5 fruit fly cellular contexts compared by ENCODE assay signal in genomic region chr3R:29062717-29063206, dm6.
TF ChIP-seq lines count a peak whose summit lies in the region.

Gene Cul5 (minus strand): TSS chr3R:29062975.
Gene Bicra (plus strand): TSS chr3R:29063040.

- TF ChIP-seq CTCF in whole organism, embryonic (GFP tag; optimal IDR thresholded peaks at IDR 0.05; lab: Kevin White, UChicago), result no peak

TF ChIP-seq in whole organism, adult, 20 proteins besides CTCF, POLR2A, EP300 and RAD21:
- TF ChIP-seq Mnt (GFP tag; optimal IDR thresholded peaks at IDR 0.05; lab: Kevin White, UChicago), result peak; percentile 57
- TF ChIP-seq Crg-1 (GFP tag; optimal IDR thresholded peaks at IDR 0.05; lab: Kevin White, UChicago), result peak; percentile 65
- peak; percentile 60 for TF ChIP-seq CG1620 (GFP tag; optimal IDR thresholded peaks at IDR 0.05; lab: Kevin White, UChicago)
- peak; percentile 37 for TF ChIP-seq cic (GFP tag; optimal IDR thresholded peaks at IDR 0.05; lab: Kevin White, UChicago)
- TF ChIP-seq pad (GFP tag; optimal IDR thresholded peaks at IDR 0.05; lab: Kevin White, UChicago), result no peak
- TF ChIP-seq tj (GFP tag; optimal IDR thresholded peaks at IDR 0.05; lab: Kevin White, UChicago), result no peak
- no peak for TF ChIP-seq Hr96 (GFP tag; optimal IDR thresholded peaks at IDR 0.05; lab: Kevin White, UChicago)

TF ChIP-seq in whole organism, embryonic, 481 proteins besides CTCF, POLR2A, EP300 and RAD21 (continues in another document):
- TF ChIP-seq YL-1 (GFP tag; optimal IDR thresholded peaks at IDR 0.05; lab: Kevin White, UChicago) (peak; percentile 91), CG12659 (GFP tag; optimal IDR thresholded peaks at IDR 0.05; lab: Kevin White, UChicago) (peak; percentile 48), ewg (GFP tag; optimal IDR thresholded peaks at IDR 0.05; lab: Kevin White, UChicago) (no peak), luna (GFP tag; optimal IDR thresholded peaks at IDR 0.05; lab: Kevin White, UChicago) (no peak), CG9797 (GFP tag; optimal IDR thresholded peaks at IDR 0.05; lab: Kevin White, UChicago) (peak; percentile 21), unpg (GFP tag; optimal IDR thresholded peaks at IDR 0.05; lab: Kevin White, UChicago) (no peak), CG5245 (GFP tag; optimal IDR thresholded peaks at IDR 0.05; lab: Kevin White, UChicago) (no peak), CG6791 (GFP tag; IDR thresholded peaks at IDR 0.05; lab: Robert Waterston, UW; ENCODE audit: partially characterized antibody) (peak; percentile 92), CG6272 (GFP tag; IDR thresholded peaks at IDR 0.05; lab: Robert Waterston, UW) (peak; percentile 11; the same call in 1 of the 2 replicates), CG2875 (GFP tag; optimal IDR thresholded peaks at IDR 0.05; lab: Kevin White, UChicago) (no peak), ap (GFP tag; IDR thresholded peaks at IDR 0.05; lab: Robert Waterston, UW) (no peak), bsh (GFP tag; optimal IDR thresholded peaks at IDR 0.05; lab: Kevin White, UChicago) (no peak), maf-S (GFP tag; optimal IDR thresholded peaks at IDR 0.05; lab: Kevin White, UChicago) (no peak), ftz-f1 (GFP tag; optimal IDR thresholded peaks at IDR 0.05; lab: Kevin White, UChicago) (peak; percentile 1), zen2 (GFP tag; IDR thresholded peaks at IDR 0.05; lab: Robert Waterston, UW; ENCODE audit: partially characterized antibody) (peak; percentile 84; the same call in 2 of the 3 replicates), kay (GFP tag; optimal IDR thresholded peaks at IDR 0.05; lab: Kevin White, UChicago) (no peak), dmrt99B (tag; optimal IDR thresholded peaks at IDR 0.05; lab: Kevin White, UChicago) (no peak), BtbVII (GFP tag; optimal IDR thresholded peaks at IDR 0.05; lab: Kevin White, UChicago) (no peak), Myb (GFP tag; optimal IDR thresholded peaks at IDR 0.05; lab: Kevin White, UChicago) (peak; percentile 26), CG17361 (GFP tag; IDR thresholded peaks at IDR 0.05; lab: Robert Waterston, UW) (no peak), CG13775 (GFP tag; optimal IDR thresholded peaks at IDR 0.05; lab: Kevin White, UChicago) (no peak)

TF ChIP-seq in whole organism, prepupa, 60 proteins besides CTCF, POLR2A, EP300 and RAD21 (continues in another document):
- TF ChIP-seq Hr39 (GFP tag; optimal IDR thresholded peaks at IDR 0.05; lab: Kevin White, UChicago), result no peak
- TF ChIP-seq Eip93F (GFP tag; optimal IDR thresholded peaks at IDR 0.05; lab: Kevin White, UChicago), result no peak
- no peak for TF ChIP-seq CG15336 (GFP tag; IDR thresholded peaks at IDR 0.05; lab: Robert Waterston, UW)
- TF ChIP-seq CG10631 (GFP tag; optimal IDR thresholded peaks at IDR 0.05; lab: Kevin White, UChicago), result no peak
- peak; percentile 53 for TF ChIP-seq CG9139 (GFP tag; optimal IDR thresholded peaks at IDR 0.05; lab: Kevin White, UChicago)
- TF ChIP-seq svp (GFP tag; lab: Kevin White, UChicago), result peak; percentile 86
- TF ChIP-seq CG11294 (GFP tag; IDR thresholded peaks at IDR 0.05; lab: Robert Waterston, UW), result no peak; the same call in 1 of the 2 replicates
- no peak for TF ChIP-seq spab (GFP tag; optimal IDR thresholded peaks at IDR 0.05; lab: Kevin White, UChicago)
- TF ChIP-seq dsx (GFP tag; optimal IDR thresholded peaks at IDR 0.05; lab: Kevin White, UChicago; ENCODE audit: poor library complexity, severe bottlenecking), result no peak
- no peak for TF ChIP-seq CG6808 (GFP tag; optimal IDR thresholded peaks at IDR 0.05; lab: Kevin White, UChicago)
- peak; percentile 39 to 54 for TF ChIP-seq ss (GFP tag; optimal IDR thresholded peaks at IDR 0.05; lab: Kevin White, UChicago)
- no peak for TF ChIP-seq achi (GFP tag; optimal IDR thresholded peaks at IDR 0.05; lab: Kevin White, UChicago)
- TF ChIP-seq Eip78C (GFP tag; lab: Kevin White, UChicago), result no peak
- no peak for TF ChIP-seq Sox15 (GFP tag; optimal IDR thresholded peaks at IDR 0.05; lab: Kevin White, UChicago)
- no peak for TF ChIP-seq Eip75B (GFP tag; optimal IDR thresholded peaks at IDR 0.05; lab: Kevin White, UChicago)
- TF ChIP-seq Lpt (GFP tag; optimal IDR thresholded peaks at IDR 0.05; lab: Kevin White, UChicago), result no peak
- TF ChIP-seq Hr4 (GFP tag; optimal IDR thresholded peaks at IDR 0.05; lab: Kevin White, UChicago), result no peak
- TF ChIP-seq salr (GFP tag; optimal IDR thresholded peaks at IDR 0.05; lab: Kevin White, UChicago), result no peak
- TF ChIP-seq CG6163 (GFP tag; IDR thresholded peaks at IDR 0.05; lab: Robert Waterston, UW), result no peak
- TF ChIP-seq dac (GFP tag; optimal IDR thresholded peaks at IDR 0.05; lab: Kevin White, UChicago), result peak; percentile 27
- TF ChIP-seq CG6276 (GFP tag; optimal IDR thresholded peaks at IDR 0.05; lab: Kevin White, UChicago), result no peak
- no peak for TF ChIP-seq CG8319 (GFP tag; optimal IDR thresholded peaks at IDR 0.05; lab: Kevin White, UChicago)
- TF ChIP-seq CG8632 (GFP tag; optimal IDR thresholded peaks at IDR 0.05; lab: Kevin White, UChicago), result no peak

TF ChIP-seq in whole organism, pupa, 21 proteins besides CTCF, POLR2A, EP300 and RAD21:
- peak; percentile 51; the same call in 1 of the 2 replicates for TF ChIP-seq CG12605 (GFP tag; IDR thresholded peaks at IDR 0.05; lab: Robert Waterston, UW)
- no peak for TF ChIP-seq CG8159 (tag; optimal IDR thresholded peaks at IDR 0.05; lab: Kevin White, UChicago)
- TF ChIP-seq EcR (GFP tag; optimal IDR thresholded peaks at IDR 0.05; lab: Kevin White, UChicago), result peak; percentile 94

TF ChIP-seq in whole organism, wandering third instar larva, 38 proteins besides CTCF, POLR2A, EP300 and RAD21:
- peak; percentile 39 for TF ChIP-seq Hr83 (GFP tag; optimal IDR thresholded peaks at IDR 0.05; lab: Kevin White, UChicago; ENCODE audit: poor library complexity, severe bottlenecking)
- no peak for TF ChIP-seq Dif (GFP tag; optimal IDR thresholded peaks at IDR 0.05; lab: Kevin White, UChicago; ENCODE audit: partially characterized antibody)
- no peak for TF ChIP-seq Hnf4 (GFP tag; optimal IDR thresholded peaks at IDR 0.05; lab: Kevin White, UChicago)
- TF ChIP-seq Rel (GFP tag; optimal IDR thresholded peaks at IDR 0.05; lab: Kevin White, UChicago), result no peak
- TF ChIP-seq Rel (tag; optimal IDR thresholded peaks at IDR 0.05; lab: Kevin White, UChicago), result peak; percentile 49
- TF ChIP-seq Myc (optimal IDR thresholded peaks at IDR 0.05; lab: Kevin White, UChicago), result no peak
- TF ChIP-seq Vsx2 (GFP tag; optimal IDR thresholded peaks at IDR 0.05; lab: Kevin White, UChicago; ENCODE audit: partially characterized antibody), result peak; percentile 62
- TF ChIP-seq OdsH (GFP tag; optimal IDR thresholded peaks at IDR 0.05; lab: Kevin White, UChicago), result no peak
- no peak for TF ChIP-seq Dfd (GFP tag; optimal IDR thresholded peaks at IDR 0.05; lab: Kevin White, UChicago)
- peak; percentile 44 for TF ChIP-seq h (GFP tag; optimal IDR thresholded peaks at IDR 0.05; lab: Kevin White, UChicago)
- TF ChIP-seq Mio (GFP tag; optimal IDR thresholded peaks at IDR 0.05; lab: Kevin White, UChicago), result no peak
- peak; percentile 20 for TF ChIP-seq CG32264 (GFP tag; optimal IDR thresholded peaks at IDR 0.05; lab: Kevin White, UChicago)
- TF ChIP-seq rgr (GFP tag; optimal IDR thresholded peaks at IDR 0.05; lab: Kevin White, UChicago), result peak; percentile 16
- TF ChIP-seq psq (GFP tag; optimal IDR thresholded peaks at IDR 0.05; lab: Kevin White, UChicago), result no peak
- no peak for TF ChIP-seq pan (optimal IDR thresholded peaks at IDR 0.05; lab: Kevin White, UChicago)
- no peak for TF ChIP-seq dsf (GFP tag; optimal IDR thresholded peaks at IDR 0.05; lab: Kevin White, UChicago; ENCODE audit: borderline replicate concordance)
